Fruit fly (Drosophila melanogaster) whole organism, embryonic: ENCODE results near the gene CG8176.

Source experiments
- Ada2b ChIP-seq: fragments of 200-800 bp; sonication (Bioruptor generic); IDR thresholded peaks from 2 replicates; pipeline ENCODE4 v1.3.6; 2022; ENCODE audit warnings: missing biosample characterization, missing genetic modification characterization
- Bteb2 ChIP-seq: fragments of 200-800 bp; sonication (Bioruptor generic); optimal IDR thresholded peaks from 2 replicates; lab custom pipeline; 2016; ENCODE audit warnings: missing biosample characterization, missing genetic modification characterization
- CG10274 ChIP-seq: fragments of 200-800 bp; sonication (Bioruptor generic); optimal IDR thresholded peaks from 3 replicates; lab custom pipeline; 2017; ENCODE audit warnings: missing biosample characterization, mild to moderate bottlenecking, missing genetic modification characterization
- CG11247 ChIP-seq: fragments of 200-800 bp; sonication (Bioruptor generic); IDR thresholded peaks from 2 replicates; pipeline ENCODE4 v1.3.6; 2022; ENCODE audit warnings: missing biosample characterization, missing genetic modification characterization
- CG12071 ChIP-seq: fragments of 200-800 bp; sonication (Bioruptor generic); optimal IDR thresholded peaks from 3 replicates; lab custom pipeline; 2018; ENCODE audit warnings: missing biosample characterization, mild to moderate bottlenecking, missing genetic modification characterization
- CG15269 ChIP-seq: fragments of 200-800 bp; sonication (Bioruptor generic); optimal IDR thresholded peaks from 2 replicates; lab custom pipeline; 2018; ENCODE audit warnings: missing biosample characterization, mild to moderate bottlenecking, missing genetic modification characterization, moderate library complexity
- CG1647 ChIP-seq: fragments of 200-800 bp; sonication (Bioruptor generic); optimal IDR thresholded peaks from 3 replicates; lab custom pipeline; 2016; ENCODE audit warnings: missing biosample characterization, missing genetic modification characterization
- CG17186 ChIP-seq: fragments of 200-800 bp; sonication (Bioruptor generic); optimal IDR thresholded peaks from 3 replicates; lab custom pipeline; 2017; ENCODE audit warnings: missing biosample characterization, missing genetic modification reagents, missing genetic modification characterization
- CG17328 ChIP-seq: fragments of 200-800 bp; sonication (Bioruptor generic); IDR thresholded peaks from 2 replicates; pipeline ENCODE4 v1.3.6; 2022; ENCODE audit warnings: missing biosample characterization, missing genetic modification characterization
- CG17568 ChIP-seq: fragments of 200-800 bp; sonication (Bioruptor generic); optimal IDR thresholded peaks from 2 replicates; lab custom pipeline; 2018; ENCODE audit warnings: missing biosample characterization, mild to moderate bottlenecking, missing genetic modification characterization, moderate library complexity
- CG5245 ChIP-seq: fragments of 200-800 bp; sonication (Bioruptor generic); optimal IDR thresholded peaks from 3 replicates; lab custom pipeline; 2016; ENCODE audit warnings: missing biosample characterization, missing genetic modification characterization
- CG6272 ChIP-seq: fragments of 200-800 bp; sonication (Bioruptor generic); IDR thresholded peaks from 2 replicates; pipeline ENCODE4 v1.3.6; 2022; ENCODE audit warnings: missing biosample characterization, missing genetic modification characterization
- CG7963 ChIP-seq: fragments of 200-800 bp; sonication (Bioruptor generic); IDR thresholded peaks from 3 replicates; pipeline ENCODE4 v1.3.6; 2022; ENCODE audit warnings: missing biosample characterization, missing genetic modification characterization; ENCODE audit not compliant: partially characterized antibody
- CG7987 ChIP-seq: fragments of 200-800 bp; sonication (Bioruptor generic); optimal IDR thresholded peaks from 2 replicates; lab custom pipeline; 2018; ENCODE audit warnings: missing biosample characterization, mild to moderate bottlenecking, missing genetic modification characterization, moderate library complexity
- CG8089 ChIP-seq: fragments of 200-800 bp; sonication (Bioruptor generic); optimal IDR thresholded peaks from 3 replicates; lab custom pipeline; 2016; ENCODE audit warnings: missing biosample characterization, missing genetic modification characterization
- CG9609 ChIP-seq: fragments of 200-800 bp; sonication (Bioruptor generic); optimal IDR thresholded peaks from 3 replicates; lab custom pipeline; 2016; ENCODE audit warnings: missing biosample characterization, missing genetic modification characterization
- Dref ChIP-seq: fragments of 200-800 bp; sonication (Bioruptor generic); IDR thresholded peaks from 2 replicates; pipeline ENCODE4 v1.3.6; 2022; ENCODE audit warnings: missing biosample characterization, missing genetic modification characterization
- Ets65A ChIP-seq: fragments of 200-800 bp; sonication (Bioruptor generic); peaks from one replicate; lab custom pipeline; 2016; ENCODE audit warnings: missing biosample characterization, missing genetic modification characterization
- MESR4 ChIP-seq: fragments of 200-800 bp; sonication (Bioruptor generic); optimal IDR thresholded peaks from 2 replicates; lab custom pipeline; 2018; ENCODE audit warnings: missing biosample characterization, mild to moderate bottlenecking, missing genetic modification characterization, moderate library complexity
- Med ChIP-seq: fragments of 200-800 bp; sonication (Bioruptor generic); peaks from one replicate; lab custom pipeline; 2016; ENCODE audit warnings: missing biosample characterization, missing genetic modification characterization, mild to moderate bottlenecking, inconsistent platforms, moderate library complexity
- Meics ChIP-seq: fragments of 200-800 bp; sonication (Bioruptor generic); optimal IDR thresholded peaks from 2 replicates; lab custom pipeline; 2017; ENCODE audit warnings: missing biosample characterization, mild to moderate bottlenecking, missing genetic modification characterization
- Nf-YC ChIP-seq: fragments of 200-800 bp; optimal IDR thresholded peaks from 3 replicates; lab custom pipeline; 2019; ENCODE audit warnings: missing biosample characterization, mild to moderate bottlenecking, missing genetic modification characterization, moderate library complexity
- Pdp1 ChIP-seq, 2 experiments: fragments of 200-800 bp; sonication (Bioruptor generic); optimal IDR thresholded peaks; 3 replicates each; lab custom pipeline; 2016; ENCODE audit warnings: missing biosample characterization in 2 of 2, missing genetic modification characterization in 2 of 2, mild to moderate bottlenecking in 1 of 2, moderate library complexity in 1 of 2
- Ptx1 ChIP-seq: fragments of 200-800 bp; sonication (Bioruptor generic); IDR thresholded peaks from 2 replicates; pipeline ENCODE4 v1.3.6; 2022; ENCODE audit warnings: missing biosample characterization, missing genetic modification characterization
- Tbp ChIP-seq: fragments of >200 bp; optimal IDR thresholded peaks from 2 replicates; lab custom pipeline; 2018; ENCODE audit warnings: missing biosample characterization, missing genetic modification characterization
- Usf ChIP-seq: fragments of 200-800 bp; sonication (Bioruptor generic); optimal IDR thresholded peaks from 2 replicates; lab custom pipeline; 2017; ENCODE audit warnings: missing genotype, missing biosample characterization, missing genetic modification characterization
- Xbp1 ChIP-seq: fragments of 200-800 bp; sonication (Bioruptor generic); optimal IDR thresholded peaks from 3 replicates; lab custom pipeline; 2016; ENCODE audit warnings: missing biosample characterization, mild to moderate bottlenecking, missing genetic modification characterization
- cad ChIP-seq: fragments of >200 bp; optimal IDR thresholded peaks from 2 replicates; lab custom pipeline; 2017; ENCODE audit warnings: missing biosample characterization, missing genetic modification characterization
- cg ChIP-seq: fragments of 200-800 bp; sonication (Bioruptor generic); optimal IDR thresholded peaks from 3 replicates; lab custom pipeline; 2019; ENCODE audit warnings: missing biosample characterization, mild to moderate bottlenecking, missing genetic modification characterization, moderate library complexity
- esg ChIP-seq: fragments of 200-800 bp; sonication (Bioruptor generic); conservative IDR thresholded peaks from 2 replicates; pipeline ENCODE4 v1.3.6; 2022; ENCODE audit warnings: missing biosample characterization, missing genetic modification characterization
- eve ChIP-seq, 2 experiments: fragments of >200 bp; optimal IDR thresholded peaks; 2 replicates each; lab custom pipeline; 2017; ENCODE audit warnings: missing biosample characterization in 2 of 2, missing genetic modification characterization in 2 of 2
- fd3F ChIP-seq: fragments of 200-800 bp; sonication (Bioruptor generic); optimal IDR thresholded peaks from 2 replicates; lab custom pipeline; 2018; ENCODE audit warnings: missing biosample characterization, mild to moderate bottlenecking, missing genetic modification characterization, moderate library complexity
- gce ChIP-seq: fragments of 200-800 bp; sonication (Bioruptor generic); IDR thresholded peaks from 3 replicates; pipeline ENCODE4 v1.3.6; 2022; ENCODE audit warnings: missing biosample characterization, missing genetic modification characterization
- gcm ChIP-seq: fragments of 200-800 bp; sonication (Bioruptor generic); optimal IDR thresholded peaks from 2 replicates; lab custom pipeline; 2019; ENCODE audit warnings: missing biosample characterization, mild to moderate bottlenecking, missing genetic modification characterization, moderate library complexity
- grau ChIP-seq: fragments of 200-800 bp; optimal IDR thresholded peaks from 3 replicates; lab custom pipeline; 2019; ENCODE audit warnings: missing biosample characterization, mild to moderate bottlenecking, missing genetic modification characterization, moderate library complexity
- her ChIP-seq: fragments of 200-800 bp; sonication (Bioruptor generic); optimal IDR thresholded peaks from 2 replicates; lab custom pipeline; 2016; ENCODE audit warnings: missing biosample characterization, missing genetic modification characterization
- klu ChIP-seq: fragments of 200-800 bp; sonication (Bioruptor generic); IDR thresholded peaks from 2 replicates; pipeline ENCODE4 v1.3.6; 2022; ENCODE audit warnings: missing biosample characterization, missing genetic modification characterization
- lbe ChIP-seq: fragments of 200-800 bp; sonication (Bioruptor generic); optimal IDR thresholded peaks from 2 replicates; lab custom pipeline; 2016; ENCODE audit warnings: missing biosample characterization, mild to moderate bottlenecking, missing genetic modification characterization
- luna ChIP-seq: fragments of 200-800 bp; sonication (Bioruptor generic); optimal IDR thresholded peaks from 2 replicates; lab custom pipeline; 2016; ENCODE audit warnings: missing biosample characterization, missing genetic modification characterization
- onecut ChIP-seq: fragments of 200-800 bp; sonication (Bioruptor generic); IDR thresholded peaks from 2 replicates; pipeline ENCODE4 v1.3.6; 2022; ENCODE audit warnings: missing biosample characterization, missing genetic modification characterization
- org-1 ChIP-seq: fragments of 200-800 bp; sonication (Bioruptor generic); optimal IDR thresholded peaks from 2 replicates; lab custom pipeline; 2017; ENCODE audit warnings: missing biosample characterization, missing genetic modification characterization
- p53 ChIP-seq: fragments of 200-800 bp; sonication (Bioruptor generic); optimal IDR thresholded peaks from 2 replicates; lab custom pipeline; 2016; ENCODE audit warnings: missing biosample characterization, missing genetic modification characterization
- pan ChIP-seq, 4 experiments: fragments of >200 bp in 3 of 4; fragments of 200-800 bp in 1 of 4; sonication (Bioruptor generic) in 1 of 4; optimal IDR thresholded peaks in 3 of 4; IDR thresholded peaks in 1 of 4; 2 replicates each; pipeline versions ENCODE4 v1.3.6 to Lab custom; 2017 to 2022; ENCODE audit warnings: missing biosample characterization in 2 of 4, missing genetic modification characterization in 2 of 4, mixed read lengths in 1 of 4
- sqz ChIP-seq: fragments of 200-800 bp; sonication (Bioruptor generic); optimal IDR thresholded peaks from 3 replicates; lab custom pipeline; 2018; ENCODE audit warnings: missing biosample characterization, mild to moderate bottlenecking, missing genetic modification characterization
- sr ChIP-seq: fragments of 200-800 bp; sonication (Bioruptor generic); IDR thresholded peaks from 3 replicates; pipeline ENCODE4 v1.3.6; 2022; ENCODE audit warnings: missing biosample characterization, missing genetic modification characterization
- ssp ChIP-seq: fragments of 200-800 bp; sonication (Bioruptor generic); IDR thresholded peaks from 2 replicates; pipeline ENCODE4 v1.3.6; 2022; ENCODE audit warnings: missing biosample characterization, missing genetic modification characterization
- stc ChIP-seq: fragments of 200-800 bp; sonication (Bioruptor generic); IDR thresholded peaks from 2 replicates; pipeline ENCODE4 v1.3.6; 2022; ENCODE audit warnings: missing biosample characterization, missing genetic modification characterization
- trem ChIP-seq: fragments of 200-800 bp; optimal IDR thresholded peaks from 3 replicates; lab custom pipeline; 2019; ENCODE audit warnings: missing biosample characterization, mild to moderate bottlenecking, missing genetic modification characterization, moderate library complexity
- trh ChIP-seq: fragments of 200-800 bp; sonication (Bioruptor generic); optimal IDR thresholded peaks from 2 replicates; lab custom pipeline; 2016; ENCODE audit warnings: missing biosample characterization, missing genetic modification characterization
- zen ChIP-seq: fragments of 200-800 bp; sonication (Bioruptor generic); optimal IDR thresholded peaks from 3 replicates; lab custom pipeline; 2018; ENCODE audit warnings: missing biosample characterization, mild to moderate bottlenecking, missing genetic modification characterization, moderate library complexity

Gene CG8176

dm6 chr3R:9512193-9513051 lies 3.4 kb upstream of the CG8176 start:
- TF ChIP-seq Nf-YC (tag; lab: Kevin White, UChicago), result no peak
- TF ChIP-seq trh (GFP tag; lab: Kevin White, UChicago), result no peak
- no peak for TF ChIP-seq eve (GFP tag; optimal IDR thresholded peaks at IDR 0.05; lab: Kevin White, UChicago)
- no peak for TF ChIP-seq ssp (GFP tag; lab: Robert Waterston, UW)
- TF ChIP-seq klu (GFP tag; lab: Robert Waterston, UW), result no peak
- peak; percentile 24 for TF ChIP-seq lbe (GFP tag; lab: Kevin White, UChicago)
- TF ChIP-seq Med, result peak; percentile 20
- TF ChIP-seq CG9609, result no peak
- TF ChIP-seq sqz (GFP tag; lab: Kevin White, UChicago), result peak; percentile 51
- TF ChIP-seq CG15269 (tag; lab: Kevin White, UChicago), result no peak
- no peak for TF ChIP-seq luna
- TF ChIP-seq p53 (GFP tag; lab: Kevin White, UChicago), result no peak
- no peak for TF ChIP-seq her (GFP tag; lab: Kevin White, UChicago)
- TF ChIP-seq fd3F (GFP tag; lab: Kevin White, UChicago), result no peak
- no peak for TF ChIP-seq sr (GFP tag; lab: Robert Waterston, UW)
- peak; percentile 84 for TF ChIP-seq cg
- no peak for TF ChIP-seq Meics
- TF ChIP-seq Ptx1 (GFP tag; lab: Robert Waterston, UW), result no peak
- no peak for TF ChIP-seq pan (optimal IDR thresholded peaks at IDR 0.05; lab: Kevin White, UChicago)
- TF ChIP-seq pan (GFP tag; optimal IDR thresholded peaks at IDR 0.05 in 1 of 2, IDR thresholded peaks at IDR 0.05 in 1 of 2), result no peak
- TF ChIP-seq Ada2b (GFP tag; lab: Robert Waterston, UW), result no peak
- no peak for TF ChIP-seq CG1647 (GFP tag; lab: Kevin White, UChicago)
- no peak for TF ChIP-seq CG11247
- TF ChIP-seq Tbp, result no peak
- TF ChIP-seq CG17186, result no peak
- TF ChIP-seq MESR4, result peak; percentile 93
- no peak for TF ChIP-seq Pdp1 (GFP tag; optimal IDR thresholded peaks at IDR 0.05; lab: Kevin White, UChicago)
- peak; percentile 21 for TF ChIP-seq gcm (GFP tag; lab: Kevin White, UChicago)
- TF ChIP-seq CG7987 (GFP tag; lab: Kevin White, UChicago), result no peak
- no peak for TF ChIP-seq trem (tag; lab: Kevin White, UChicago)
- no peak for TF ChIP-seq org-1 (GFP tag; lab: Kevin White, UChicago)
- no peak for TF ChIP-seq CG12071 (GFP tag; lab: Kevin White, UChicago)
- TF ChIP-seq CG7963 (GFP tag; lab: Robert Waterston, UW), result no peak
- TF ChIP-seq CG6272, result no peak
- TF ChIP-seq CG10274 (GFP tag; lab: Kevin White, UChicago), result no peak
- no peak for TF ChIP-seq stc (GFP tag; lab: Robert Waterston, UW)
- TF ChIP-seq Usf (GFP tag; lab: Kevin White, UChicago), result no peak
- TF ChIP-seq Bteb2 (GFP tag; lab: Kevin White, UChicago), result no peak
- no peak for TF ChIP-seq CG5245 (GFP tag; lab: Kevin White, UChicago)
- TF ChIP-seq Xbp1, result no peak
- TF ChIP-seq Dref (GFP tag; lab: Robert Waterston, UW), result no peak
- no peak for TF ChIP-seq Ets65A (GFP tag; lab: Kevin White, UChicago)
- TF ChIP-seq cad (GFP tag; lab: Kevin White, UChicago), result no peak
- TF ChIP-seq CG17568, result no peak
- TF ChIP-seq gce (GFP tag; lab: Robert Waterston, UW), result no peak
- no peak for TF ChIP-seq grau
- no peak for TF ChIP-seq CG8089 (GFP tag; lab: Kevin White, UChicago)
- TF ChIP-seq zen (tag; lab: Kevin White, UChicago), result peak; percentile 47
- no peak for TF ChIP-seq CG17328 (GFP tag; lab: Robert Waterston, UW)
- TF ChIP-seq esg (GFP tag; lab: Robert Waterston, UW), result no peak
- TF ChIP-seq onecut (GFP tag; lab: Robert Waterston, UW), result no peak
